Worm (Caenorhabditis elegans) whole organism, young adult: ENCODE results near the gene C10A4.13.

ENCODE experiments used
- B0019.2 ChIP-seq: fragments of 200-800 bp; sonication (Bioruptor generic); conservative IDR thresholded peaks from 2 replicates; pipeline ENCODE4 v1.3.6; 2022; ENCODE audit warnings: missing genetic modification reagents, missing genetic modification characterization, missing compliant biosample characterization
- B0035.1 ChIP-seq: sonication (generic microtip); optimal IDR thresholded peaks from 2 replicates; lab custom pipeline; 2016; ENCODE audit warnings: missing genetic modification characterization, mild to moderate bottlenecking, missing compliant biosample characterization, missing genotype, missing genetic modification reagents
- B0261.1 ChIP-seq: sonication (generic microtip); optimal IDR thresholded peaks from 2 replicates; lab custom pipeline; 2016; ENCODE audit warnings: mild to moderate bottlenecking, missing genetic modification characterization, moderate library complexity, missing compliant biosample characterization
- F10E7.11 ChIP-seq: sonication (generic microtip); optimal IDR thresholded peaks from 2 replicates; lab custom pipeline; 2017; ENCODE audit warnings: mild to moderate bottlenecking, missing genetic modification characterization, moderate library complexity, missing compliant biosample characterization
- F23B12.7 ChIP-seq: sonication (generic microtip); optimal IDR thresholded peaks from 2 replicates; lab custom pipeline; 2017; ENCODE audit warnings: missing genetic modification characterization, mild to moderate bottlenecking, missing compliant biosample characterization, antibody characterized with exemption, moderate library complexity; ENCODE audit not compliant: insufficient read depth
- F37B4.10 ChIP-seq: fragments of 200-800 bp; sonication (Bioruptor generic); IDR thresholded peaks from 2 replicates; pipeline ENCODE4 v1.3.6; 2022; ENCODE audit warnings: missing genetic modification characterization, missing compliant biosample characterization
- F39B2.1 ChIP-seq: fragments of 200-800 bp; sonication (Bioruptor generic); IDR thresholded peaks from 2 replicates; pipeline ENCODE4 v1.3.6; 2022; ENCODE audit warnings: missing genetic modification reagents, missing genetic modification characterization, missing compliant biosample characterization
- F52B5.7 ChIP-seq: sonication (generic microtip); optimal IDR thresholded peaks from 2 replicates; lab custom pipeline; 2016; ENCODE audit warnings: mild to moderate bottlenecking, missing genetic modification characterization, missing compliant biosample characterization
- F55B11.4 ChIP-seq: sonication (generic microtip); optimal IDR thresholded peaks from 2 replicates; lab custom pipeline; 2016; ENCODE audit warnings: missing compliant biosample characterization, missing genetic modification characterization, borderline replicate concordance; ENCODE audit not compliant: insufficient read depth
- F57A8.1 ChIP-seq: fragments of 200-800 bp; sonication (Bioruptor generic); optimal IDR thresholded peaks from 2 replicates; lab custom pipeline; 2018; ENCODE audit warnings: mild to moderate bottlenecking, missing genetic modification characterization, moderate library complexity, missing compliant biosample characterization
- K11D2.4 ChIP-seq: fragments of 200-800 bp; sonication (Bioruptor generic); IDR thresholded peaks from 2 replicates; pipeline ENCODE4 v1.3.6; 2022; ENCODE audit warnings: missing genetic modification reagents, missing genetic modification characterization, missing compliant biosample characterization
- K12H6.12 ChIP-seq: fragments of 200-800 bp; sonication (Bioruptor generic); optimal IDR thresholded peaks from 2 replicates; lab custom pipeline; 2018; ENCODE audit warnings: mild to moderate bottlenecking, missing genetic modification characterization, missing compliant biosample characterization
- T07F8.4 ChIP-seq: sonication (generic microtip); optimal IDR thresholded peaks from 2 replicates; lab custom pipeline; 2016; ENCODE audit warnings: mild to moderate bottlenecking, missing genetic modification characterization, moderate library complexity, missing compliant biosample characterization
- Y95B8A.8 ChIP-seq: fragments of 200-800 bp; sonication (Bioruptor generic); IDR thresholded peaks from 2 replicates; pipeline ENCODE4 v1.3.6; 2022; ENCODE audit warnings: missing genetic modification reagents, missing genetic modification characterization, missing compliant biosample characterization
- akir-1 ChIP-seq: fragments of 200-800 bp; sonication (Bioruptor generic); optimal IDR thresholded peaks from 2 replicates; lab custom pipeline; 2018; ENCODE audit warnings: mild to moderate bottlenecking, missing genetic modification characterization, moderate library complexity, missing compliant biosample characterization
- ama-1 ChIP-seq, 3 experiments: fragments of 150-350 bp in 1 of 3; sonication (generic microtip) in 2 of 3; optimal IDR thresholded peaks; 2 replicates each; lab custom pipeline; 2014 to 2018; ENCODE audit warnings: missing biosample characterization in 2 of 3, missing genetic modification characterization in 2 of 3, missing genetic modification reagents in 2 of 3
- attf-5 ChIP-seq: fragments of 200-800 bp; sonication (Bioruptor generic); optimal IDR thresholded peaks from 2 replicates; lab custom pipeline; 2018; ENCODE audit warnings: mild to moderate bottlenecking, missing genetic modification characterization, missing compliant biosample characterization
- ceh-40 ChIP-seq: fragments of 200-800 bp; sonication (Bioruptor generic); IDR thresholded peaks from 2 replicates; pipeline ENCODE4 v1.3.6; 2022; ENCODE audit warnings: missing genetic modification characterization, missing compliant biosample characterization
- ceh-58 ChIP-seq: fragments of 200-800 bp; sonication (Bioruptor generic); IDR thresholded peaks from 2 replicates; pipeline ENCODE4 v1.3.6; 2022; ENCODE audit warnings: missing genetic modification characterization, missing compliant biosample characterization
- ceh-79 ChIP-seq: sonication (generic microtip); optimal IDR thresholded peaks from 2 replicates; lab custom pipeline; 2017; ENCODE audit warnings: mild to moderate bottlenecking, missing genetic modification characterization, missing compliant biosample characterization
- ceh-91 ChIP-seq: fragments of 200-800 bp; sonication (Bioruptor generic); IDR thresholded peaks from 2 replicates; pipeline ENCODE4 v1.3.6; 2022; ENCODE audit warnings: missing genetic modification reagents, missing genetic modification characterization, missing compliant biosample characterization
- chd-7 ChIP-seq: sonication (generic microtip); optimal IDR thresholded peaks from 2 replicates; lab custom pipeline; 2016; ENCODE audit warnings: mild to moderate bottlenecking, missing genetic modification characterization, moderate library complexity, missing compliant biosample characterization
- dpff-1 ChIP-seq: sonication (generic microtip); optimal IDR thresholded peaks from 2 replicates; lab custom pipeline; 2017; ENCODE audit warnings: mild to moderate bottlenecking, missing genetic modification characterization, missing compliant biosample characterization
- egl-18 ChIP-seq: fragments of 200-800 bp; sonication (Bioruptor generic); IDR thresholded peaks from 2 replicates; pipeline ENCODE4 v1.3.6; 2022; ENCODE audit warnings: missing genetic modification reagents, missing genetic modification characterization, missing compliant biosample characterization
- gei-17 ChIP-seq: fragments of 200-800 bp; sonication (Bioruptor generic); optimal IDR thresholded peaks from 2 replicates; lab custom pipeline; 2018; ENCODE audit warnings: mild to moderate bottlenecking, missing genetic modification characterization, missing compliant biosample characterization
- hmg-20 ChIP-seq: fragments of 200-800 bp; sonication (Bioruptor generic); IDR thresholded peaks from 2 replicates; pipeline ENCODE4 v1.3.6; 2022; ENCODE audit warnings: missing genetic modification reagents, missing genetic modification characterization, missing compliant biosample characterization
- hrde-1 ChIP-seq: sonication (generic microtip); optimal IDR thresholded peaks from 2 replicates; lab custom pipeline; 2016; ENCODE audit warnings: missing genetic modification characterization, mild to moderate bottlenecking, missing compliant biosample characterization, moderate library complexity, missing genotype, missing genetic modification reagents, borderline replicate concordance
- mel-28 ChIP-seq: sonication (generic microtip); optimal IDR thresholded peaks from 2 replicates; lab custom pipeline; 2016; ENCODE audit warnings: borderline replicate concordance, mild to moderate bottlenecking, missing genetic modification characterization, missing compliant biosample characterization
- mes-4 ChIP-seq: sonication (generic microtip); optimal IDR thresholded peaks from 2 replicates; lab custom pipeline; 2016; ENCODE audit warnings: missing genotype, missing genetic modification characterization, missing compliant biosample characterization
- mxl-1 ChIP-seq: sonication (generic microtip); optimal IDR thresholded peaks from 2 replicates; lab custom pipeline; 2016; ENCODE audit warnings: missing genetic modification characterization, missing compliant biosample characterization
- nfya-2 ChIP-seq: fragments of 200-800 bp; sonication (Bioruptor generic); IDR thresholded peaks from 2 replicates; pipeline ENCODE4 v1.3.6; 2022; ENCODE audit warnings: missing genetic modification reagents, missing genetic modification characterization, missing compliant biosample characterization
- nfyb-1 ChIP-seq: fragments of 200-800 bp; sonication (Bioruptor generic); IDR thresholded peaks from 2 replicates; pipeline ENCODE4 v1.3.6; 2022; ENCODE audit warnings: missing genetic modification reagents, missing genetic modification characterization, missing compliant biosample characterization
- nhr-120 ChIP-seq: fragments of 200-800 bp; sonication (Bioruptor generic); IDR thresholded peaks from 2 replicates; pipeline ENCODE4 v1.3.6; 2022; ENCODE audit warnings: missing genetic modification characterization, missing compliant biosample characterization
- rpc-1 ChIP-seq, 2 experiments: fragments of 150-350 bp in 1 of 2; sonication (generic microtip) in 1 of 2; optimal IDR thresholded peaks; 2 replicates each; lab custom pipeline; 2014 to 2018; ENCODE audit warnings: missing biosample characterization in 1 of 2, missing genetic modification characterization in 1 of 2, missing genetic modification reagents in 1 of 2, missing genotype in 1 of 2
- somi-1 ChIP-seq: fragments of 200-800 bp; sonication (Bioruptor generic); optimal IDR thresholded peaks from 2 replicates; lab custom pipeline; 2018; ENCODE audit warnings: mild to moderate bottlenecking, missing genetic modification characterization, missing compliant biosample characterization
- unc-62 ChIP-seq: fragments of 150-350 bp; optimal IDR thresholded peaks from 2 replicates; lab custom pipeline; 2014; ENCODE audit warnings: missing biosample characterization, missing genetic modification reagents, missing genetic modification characterization
- ztf-28 ChIP-seq: fragments of 200-800 bp; sonication (Bioruptor generic); IDR thresholded peaks from 2 replicates; pipeline ENCODE4 v1.3.6; 2022; ENCODE audit warnings: missing genetic modification reagents, missing genetic modification characterization, missing compliant biosample characterization

The C10A4.13 gene

ce11 chrX:7431165-7431564 lies 33.3 kb upstream of the C10A4.13 start, which contains the start of gene clc-2:
Gene clc-2 (plus strand): TSS chrX:7431465.
- TF ChIP-seq attf-5, result no peak
- no peak for TF ChIP-seq gei-17 (GFP tag; lab: Kevin White, UChicago)
- TF ChIP-seq somi-1 (GFP tag; lab: Kevin White, UChicago), result no peak
- no peak for TF ChIP-seq mel-28 (tag; lab: Kevin White, UChicago)
- no peak for TF ChIP-seq nfya-2 (GFP tag; lab: Robert Waterston, UW)
- TF ChIP-seq rpc-1 (optimal IDR thresholded peaks at IDR 0.05; lab: Kevin White, UChicago), result no peak
- no peak for TF ChIP-seq rpc-1 (tag; optimal IDR thresholded peaks at IDR 0.05; lab: Kevin White, UChicago)
- TF ChIP-seq hrde-1, result no peak
- no peak for TF ChIP-seq B0035.1 (tag; lab: Kevin White, UChicago)
- no peak for TF ChIP-seq ceh-40 (GFP tag; lab: Robert Waterston, UW)
- no peak for TF ChIP-seq B0261.1 (tag; lab: Kevin White, UChicago)
- TF ChIP-seq ama-1 (optimal IDR thresholded peaks at IDR 0.05; lab: Kevin White, UChicago), result no peak
- TF ChIP-seq ama-1 (GFP tag; optimal IDR thresholded peaks at IDR 0.05; lab: Kevin White, UChicago), result no peak
- no peak for TF ChIP-seq F55B11.4
- no peak for TF ChIP-seq ztf-28 (GFP tag; lab: Robert Waterston, UW)
- no peak for TF ChIP-seq F37B4.10 (GFP tag; lab: Robert Waterston, UW)
- no peak for TF ChIP-seq mxl-1 (tag; lab: Kevin White, UChicago)

- TF ChIP-seq hmg-20 (GFP tag; lab: Robert Waterston, UW) (no peak), F52B5.7 (tag; lab: Kevin White, UChicago) (no peak), T07F8.4 (tag; lab: Kevin White, UChicago) (no peak), F10E7.11 (no peak), dpff-1 (no peak), B0019.2 (GFP tag; lab: Robert Waterston, UW) (no peak)
Observed at ce11 chrX:7430483-7430882, 32.6 kb upstream of the C10A4.13 start.

ce11 chrX:7424813-7425212 lies 27.0 kb upstream of the C10A4.13 start, which contains the start of gene mnm-2:
Gene mnm-2 (minus strand): TSS chrX:7424913.
- TF ChIP-seq egl-18 (no peak), attf-5 (no peak), K11D2.4 (GFP tag; lab: Robert Waterston, UW) (no peak), K12H6.12 (tag; lab: Kevin White, UChicago) (no peak), F57A8.1 (no peak), nfyb-1 (no peak), F23B12.7 (no peak), Y95B8A.8 (GFP tag; lab: Robert Waterston, UW) (no peak), mes-4 (tag; lab: Kevin White, UChicago) (no peak), ceh-58 (GFP tag; lab: Robert Waterston, UW) (no peak), F52B5.7 (tag; lab: Kevin White, UChicago) (no peak), chd-7 (tag; lab: Kevin White, UChicago) (no peak), nfya-2 (GFP tag; lab: Robert Waterston, UW) (no peak), F39B2.1 (GFP tag; lab: Robert Waterston, UW) (no peak), ceh-79 (tag; lab: Kevin White, UChicago) (no peak), unc-62 (GFP tag; lab: Kevin White, UChicago) (no peak), nhr-120 (GFP tag; lab: Robert Waterston, UW) (no peak), akir-1 (GFP tag; lab: Kevin White, UChicago) (no peak), ceh-91 (GFP tag; lab: Robert Waterston, UW) (no peak)
